Worm (Caenorhabditis elegans): Measurements from ENCODE around the gene Y113G7A.16.

The Y113G7A.16 gene

DNA sequence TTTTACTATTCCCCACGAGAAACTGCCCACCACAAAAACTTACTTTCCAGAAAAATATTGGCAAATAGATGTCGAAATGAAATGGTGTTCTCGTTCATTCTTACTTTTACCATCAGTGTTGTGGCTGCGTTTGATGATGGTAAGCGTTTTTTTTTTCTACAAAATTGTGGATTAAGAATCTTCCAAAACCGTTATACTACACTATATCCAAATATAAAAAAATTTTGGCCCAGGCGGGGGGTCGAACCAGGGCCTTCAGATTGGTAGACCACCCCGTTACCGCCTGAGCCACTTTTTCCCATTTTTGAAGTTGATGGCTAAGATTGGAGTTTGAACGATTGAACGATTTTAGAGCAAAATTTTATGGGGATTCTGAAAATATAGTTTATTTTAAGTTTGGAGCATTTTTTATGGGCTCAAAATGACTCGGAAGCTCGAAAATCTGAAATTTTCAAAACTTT is 14.4 kb upstream of the Y113G7A.16 start, which contains the start of gene lgc-55 (continued):
- TF ChIP-seq vab-7 (GFP tag; IDR thresholded peaks at IDR 0.05) = no peak
- TF ChIP-seq nhr-11 (tag; optimal IDR thresholded peaks at IDR 0.05) = no peak

DNA sequence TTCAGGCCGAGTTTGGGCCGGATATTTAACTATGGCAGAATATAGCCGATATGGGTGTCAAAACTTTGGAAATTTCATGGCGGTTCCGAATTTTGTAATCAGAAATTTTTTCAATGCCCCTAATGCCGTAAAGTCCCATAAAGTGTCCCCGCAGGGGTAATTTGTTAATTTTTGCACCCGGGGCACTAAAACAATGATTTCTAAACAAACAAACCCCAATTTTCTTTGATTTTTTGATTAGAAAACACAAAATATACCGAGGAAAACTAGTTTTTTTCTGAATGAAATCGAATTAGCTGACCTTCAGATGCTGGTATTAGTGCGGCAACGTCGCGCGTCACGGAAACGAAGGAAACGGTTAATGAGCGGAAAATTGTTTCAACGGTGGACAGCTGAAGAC is 2.5 kb upstream of the Y113G7A.16 start:
- 0 out of 2 replicates have a peak, but pooled peaks have one; percentile 62 for TF ChIP-seq F44E2.7 (GFP tag; IDR thresholded peaks at IDR 0.05)
- no peak for TF ChIP-seq F26F4.8 (GFP tag; conservative IDR thresholded peaks at IDR 0.05)

DNA sequence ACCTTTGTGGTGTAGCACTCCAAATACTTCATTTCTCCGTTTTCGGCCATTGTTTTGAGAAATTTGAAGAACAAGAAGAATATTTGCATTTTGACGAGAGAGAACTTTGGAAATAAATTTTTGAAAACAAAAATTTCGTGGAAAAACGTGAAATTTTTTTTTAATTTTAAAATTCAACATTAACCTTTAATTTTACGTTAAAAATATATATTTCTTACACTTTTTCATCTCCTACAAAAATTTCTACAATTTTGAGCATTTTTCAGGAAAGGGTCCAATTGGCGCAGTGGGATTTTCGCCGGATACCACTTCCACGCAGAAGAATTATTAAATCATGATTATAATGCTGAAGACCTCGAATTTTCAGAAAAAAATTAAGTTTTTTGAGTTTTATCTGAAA is 9.9 kb downstream of the Y113G7A.16 start, which contains the start of gene spe-19:
spe-19 (minus strand) TSS at position 101 of the 400 bp plus-strand sequence.
- TF ChIP-seq nhr-102 (tag; optimal IDR thresholded peaks at IDR 0.05) (no peak), spr-3 (GFP tag; optimal IDR thresholded peaks at IDR 0.05) (no peak), nhr-42 (GFP tag; IDR thresholded peaks at IDR 0.05) (no peak), ztf-7 (tag; optimal IDR thresholded peaks at IDR 0.05) (no peak), aha-1 (tag) (no peak), lim-7 (GFP tag; IDR thresholded peaks at IDR 0.05) (no peak), zip-2 (tag; optimal IDR thresholded peaks at IDR 0.05) (no peak), cey-2 (tag; optimal IDR thresholded peaks at IDR 0.05; ENCODE audit: borderline replicate concordance, insufficient read depth) (no peak), dve-1 (tag; optimal IDR thresholded peaks at IDR 0.05; ENCODE audit: insufficient read depth) (no peak), nhr-111 (GFP tag; optimal IDR thresholded peaks at IDR 0.05) (no peak), T20F7.1 (GFP tag; optimal IDR thresholded peaks at IDR 0.05) (no peak), zfp-2 (tag; optimal IDR thresholded peaks at IDR 0.05) (no peak), snpc-1.2 (GFP tag; IDR thresholded peaks at IDR 0.05) (no peak), lin-15B (tag; optimal IDR thresholded peaks at IDR 0.05) (no peak), egl-27 (tag; optimal IDR thresholded peaks at IDR 0.05) (no peak), daf-12 (tag; optimal IDR thresholded peaks at IDR 0.05) (no peak), lsy-2 (tag; optimal IDR thresholded peaks at IDR 0.05) (no peak)

DNA sequence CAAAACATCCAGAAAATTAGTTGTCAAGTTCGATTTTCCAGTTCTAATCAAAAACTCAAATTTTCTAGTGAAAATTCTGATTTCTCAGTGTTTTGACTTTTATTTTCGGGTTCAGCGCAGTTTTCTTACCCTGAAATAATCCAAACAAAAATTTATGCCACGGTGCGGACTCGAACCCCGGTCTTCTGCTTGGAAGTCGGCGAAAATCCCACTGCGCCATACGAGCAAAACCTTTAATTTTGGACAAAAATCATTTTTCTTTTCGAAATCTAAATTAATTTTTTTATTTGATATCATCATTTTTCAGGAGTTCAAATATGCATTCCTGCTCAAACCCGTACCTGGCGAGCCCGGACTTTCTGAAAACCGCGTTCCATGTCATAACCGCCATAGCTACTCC is 11.7 kb downstream of the Y113G7A.16 start, which contains the start of gene srh-233:
srh-233 (plus strand) TSS at position 301 of the 400 bp plus-strand sequence.
- no peak for TF ChIP-seq ces-1 (GFP tag; optimal IDR thresholded peaks at IDR 0.05)
- TF ChIP-seq aha-1 (tag) = peak; percentile 5
- no peak for TF ChIP-seq lir-3 (tag; optimal IDR thresholded peaks at IDR 0.05)

ce11 chrV:20059370-20059769 is 22.0 kb downstream of the Y113G7A.16 start:
- TF ChIP-seq ceh-28 (tag; optimal IDR thresholded peaks at IDR 0.05) (peak; percentile 73), aha-1 (tag) (peak; percentile 26), nhr-28 (tag; optimal IDR thresholded peaks at IDR 0.05) (no peak)

DNA sequence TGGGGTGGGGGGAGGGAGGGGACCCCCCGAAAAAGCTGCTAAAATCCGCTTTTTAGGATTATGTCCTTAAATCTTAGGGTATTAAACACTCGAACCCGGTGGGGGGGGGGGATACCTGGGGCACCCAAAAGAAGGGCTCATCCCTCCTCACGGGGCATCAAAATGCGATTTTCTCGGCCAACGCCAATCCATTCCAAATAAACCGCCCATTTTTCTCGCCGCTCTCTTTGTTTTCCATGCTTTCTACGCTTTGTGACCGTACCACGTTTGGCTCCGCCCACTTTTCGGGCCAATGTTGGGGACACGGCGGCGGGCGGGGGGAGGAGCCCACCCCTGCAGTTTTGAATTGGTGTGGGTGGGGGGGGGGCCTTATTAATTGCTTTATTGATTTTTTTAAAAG is 24.1 kb downstream of the Y113G7A.16 start:
- TF ChIP-seq daf-19 (GFP tag; conservative IDR thresholded peaks at IDR 0.05) = no peak
- TF ChIP-seq zag-1 (tag; optimal IDR thresholded peaks at IDR 0.05) = no peak
- TF ChIP-seq vab-7 (GFP tag; IDR thresholded peaks at IDR 0.05) = no peak
- no peak for TF ChIP-seq attf-4 (tag; optimal IDR thresholded peaks at IDR 0.05)
- TF ChIP-seq Y105C5A.15 (GFP tag; IDR thresholded peaks at IDR 0.05) = no peak
- TF ChIP-seq madf-5 (GFP tag; IDR thresholded peaks at IDR 0.05) = no peak
- 0 out of 2 replicates have a peak, but pooled peaks have one; percentile 54 for TF ChIP-seq D1046.2 (GFP tag; IDR thresholded peaks at IDR 0.05)
- no peak for TF ChIP-seq zip-11 (GFP tag; IDR thresholded peaks at IDR 0.05)
- no peak for TF ChIP-seq nhr-41 (GFP tag; IDR thresholded peaks at IDR 0.05)
- TF ChIP-seq set-16 (GFP tag; IDR thresholded peaks at IDR 0.05) = peak; percentile 74
- TF ChIP-seq gei-8 (GFP tag; optimal IDR thresholded peaks at IDR 0.05) = no peak

Data from whole organism, L4 larva.